Fruit fly (Drosophila melanogaster) whole organism, embryonic: Measurements from ENCODE around the gene AGO2.
A peak's percentile ranks its signal among the peaks of the same experiment; 100 is the strongest.

Source experiments
- ATbp ChIP-seq: fragments of 200-800 bp; sonication (Bioruptor generic); optimal IDR thresholded peaks from 2 replicates; lab custom pipeline; 2017; ENCODE audit warnings: missing biosample characterization, mild to moderate bottlenecking, missing genetic modification characterization, missing genetic modification reagents
- Antp ChIP-seq: fragments of 200-800 bp; sonication (Bioruptor generic); optimal IDR thresholded peaks from 3 replicates; lab custom pipeline; 2016; ENCODE audit warnings: missing biosample characterization, missing genetic modification characterization
- C15 ChIP-seq: fragments of 200-800 bp; sonication (Bioruptor generic); IDR thresholded peaks from 3 replicates; pipeline ENCODE4 v1.3.6; 2022; ENCODE audit warnings: missing biosample characterization, missing genetic modification characterization
- CG11398 ChIP-seq: fragments of 200-800 bp; sonication (Bioruptor generic); optimal IDR thresholded peaks from 2 replicates; lab custom pipeline; 2016; ENCODE audit warnings: missing biosample characterization, missing genetic modification characterization
- CG15479 ChIP-seq: fragments of 200-800 bp; sonication (Bioruptor generic); optimal IDR thresholded peaks from 3 replicates; lab custom pipeline; 2019; ENCODE audit warnings: missing biosample characterization, mild to moderate bottlenecking, missing genetic modification characterization, moderate library complexity
- CG16813 ChIP-seq: fragments of 200-800 bp; sonication (Bioruptor generic); IDR thresholded peaks from 3 replicates; pipeline ENCODE4 v1.3.6; 2022; ENCODE audit warnings: missing biosample characterization, missing genetic modification characterization; ENCODE audit not compliant: partially characterized antibody
- CG17186 ChIP-seq: fragments of 200-800 bp; sonication (Bioruptor generic); optimal IDR thresholded peaks from 3 replicates; lab custom pipeline; 2017; ENCODE audit warnings: missing biosample characterization, missing genetic modification reagents, missing genetic modification characterization
- CG30403 ChIP-seq: fragments of 200-800 bp; sonication (Bioruptor generic); optimal IDR thresholded peaks from 3 replicates; lab custom pipeline; 2016; ENCODE audit warnings: missing biosample characterization, missing genetic modification characterization
- CG31224 ChIP-seq: fragments of 200-800 bp; sonication (Bioruptor generic); IDR thresholded peaks from 2 replicates; pipeline ENCODE4 v1.3.6; 2022; ENCODE audit warnings: missing biosample characterization, missing genetic modification characterization
- CG33213 ChIP-seq: fragments of 200-800 bp; sonication (Bioruptor generic); optimal IDR thresholded peaks from 3 replicates; lab custom pipeline; 2016; ENCODE audit warnings: missing biosample characterization, missing genetic modification characterization
- CG43689 ChIP-seq: fragments of 200-800 bp; sonication (Bioruptor generic); IDR thresholded peaks from 2 replicates; pipeline ENCODE4 v1.3.6; 2022; ENCODE audit warnings: missing biosample characterization, missing genetic modification characterization
- CG4424 ChIP-seq: fragments of 200-800 bp; sonication (Bioruptor generic); optimal IDR thresholded peaks from 3 replicates; lab custom pipeline; 2016; ENCODE audit warnings: missing biosample characterization, missing genetic modification characterization
- CG4707 ChIP-seq: fragments of 200-800 bp; sonication (Bioruptor generic); optimal IDR thresholded peaks from 2 replicates; lab custom pipeline; 2018; ENCODE audit warnings: missing biosample characterization, mild to moderate bottlenecking, missing genetic modification characterization, moderate library complexity
- CG7357 ChIP-seq: fragments of 200-800 bp; sonication (Bioruptor generic); IDR thresholded peaks from 3 replicates; pipeline ENCODE4 v1.3.6; 2022; ENCODE audit warnings: missing biosample characterization, missing genetic modification characterization
- CG7372 ChIP-seq: fragments of 200-800 bp; sonication (Bioruptor generic); IDR thresholded peaks from 2 replicates; pipeline ENCODE4 v1.3.6; 2022; ENCODE audit warnings: missing biosample characterization, missing genetic modification characterization
- CG8388 ChIP-seq: fragments of 200-800 bp; sonication (Bioruptor generic); optimal IDR thresholded peaks from 2 replicates; lab custom pipeline; 2019; ENCODE audit warnings: missing biosample characterization, mild to moderate bottlenecking, missing genetic modification characterization, moderate library complexity
- CG8924 ChIP-seq: fragments of 200-800 bp; optimal IDR thresholded peaks from 3 replicates; lab custom pipeline; 2019; ENCODE audit warnings: missing biosample characterization, mild to moderate bottlenecking, missing genetic modification characterization, moderate library complexity
- CG9932 ChIP-seq: fragments of 200-800 bp; sonication (Bioruptor generic); IDR thresholded peaks from 2 replicates; pipeline ENCODE4 v1.3.6; 2022; ENCODE audit warnings: missing biosample characterization, missing genetic modification characterization
- CHES-1-like ChIP-seq: fragments of 200-800 bp; sonication (Bioruptor generic); optimal IDR thresholded peaks from 2 replicates; lab custom pipeline; 2016; ENCODE audit warnings: missing biosample characterization, missing genetic modification characterization
- Chrac-16 ChIP-seq: fragments of 200-800 bp; sonication (Bioruptor generic); optimal IDR thresholded peaks from 3 replicates; lab custom pipeline; 2016; ENCODE audit warnings: missing biosample characterization, missing genetic modification characterization
- Dfd ChIP-seq, 2 experiments: fragments of >200 bp; optimal IDR thresholded peaks; 2 replicates each; lab custom pipeline; 2017; ENCODE audit warnings: missing biosample characterization in 2 of 2, missing genetic modification characterization in 2 of 2
- Dll ChIP-seq: fragments of 200-800 bp; sonication (Bioruptor generic); IDR thresholded peaks from 4 replicates; pipeline ENCODE4 v1.3.6; 2022; ENCODE audit warnings: missing biosample characterization, missing genetic modification characterization; ENCODE audit not compliant: partially characterized antibody
- ERR ChIP-seq: fragments of 200-800 bp; sonication (Bioruptor generic); optimal IDR thresholded peaks from 2 replicates; lab custom pipeline; 2016; ENCODE audit warnings: missing biosample characterization, missing genetic modification characterization
- H15 ChIP-seq: fragments of 200-800 bp; sonication (Bioruptor generic); IDR thresholded peaks from 3 replicates; pipeline ENCODE4 v1.3.6; 2022; ENCODE audit warnings: missing biosample characterization, missing genetic modification characterization
- HLH3B ChIP-seq: fragments of 200-800 bp; sonication (Bioruptor generic); IDR thresholded peaks from 2 replicates; pipeline ENCODE4 v1.3.6; 2022; ENCODE audit warnings: missing biosample characterization, missing genetic modification characterization
- Hr51 ChIP-seq, 2 experiments: fragments of 200-800 bp; sonication (Bioruptor generic); optimal IDR thresholded peaks; 2 replicates in 1 of 2; 3 replicates in 1 of 2; lab custom pipeline; 2016 to 2018; ENCODE audit warnings: missing biosample characterization in 2 of 2, missing genetic modification characterization in 2 of 2, mild to moderate bottlenecking in 1 of 2, moderate library complexity in 1 of 2
- Optix ChIP-seq: fragments of 200-800 bp; sonication (Bioruptor generic); IDR thresholded peaks from 3 replicates; pipeline ENCODE4 v1.3.6; 2022; ENCODE audit warnings: missing biosample characterization, missing genetic modification characterization
- Sox100B ChIP-seq: fragments of 200-800 bp; sonication (Bioruptor generic); optimal IDR thresholded peaks from 3 replicates; lab custom pipeline; 2018; ENCODE audit warnings: missing biosample characterization, mild to moderate bottlenecking, missing genetic modification characterization
- Sry-β ChIP-seq: fragments of 200-800 bp; sonication (Bioruptor generic); optimal IDR thresholded peaks from 2 replicates; lab custom pipeline; 2018; ENCODE audit warnings: missing biosample characterization, mild to moderate bottlenecking, missing genetic modification characterization, moderate library complexity
- Xrp1 ChIP-seq: fragments of 200-800 bp; sonication (Bioruptor generic); IDR thresholded peaks from 2 replicates; pipeline ENCODE4 v1.3.6; 2022; ENCODE audit warnings: missing biosample characterization, missing genetic modification characterization
- ab ChIP-seq: fragments of 200-800 bp; sonication (Bioruptor generic); optimal IDR thresholded peaks from 2 replicates; lab custom pipeline; 2016; ENCODE audit warnings: missing biosample characterization, missing genetic modification characterization
- ase ChIP-seq: fragments of 200-800 bp; sonication (Bioruptor generic); IDR thresholded peaks from 3 replicates; pipeline ENCODE4 v1.3.6; 2022; ENCODE audit warnings: missing biosample characterization, missing genetic modification characterization
- btn ChIP-seq: fragments of 200-800 bp; sonication (Bioruptor generic); optimal IDR thresholded peaks from 2 replicates; lab custom pipeline; 2016; ENCODE audit warnings: missing biosample characterization, missing genetic modification characterization
- cato ChIP-seq: fragments of 200-800 bp; sonication (Bioruptor generic); optimal IDR thresholded peaks from 2 replicates; lab custom pipeline; 2016; ENCODE audit warnings: missing biosample characterization, missing genetic modification characterization, borderline replicate concordance
- chif ChIP-seq, 2 experiments: fragments of 200-800 bp; sonication (Bioruptor generic); optimal IDR thresholded peaks; 3 replicates each; lab custom pipeline; 2016; ENCODE audit warnings: missing biosample characterization in 2 of 2, missing genetic modification characterization in 2 of 2
- dmrt11E ChIP-seq: fragments of 200-800 bp; sonication (Bioruptor generic); optimal IDR thresholded peaks from 3 replicates; lab custom pipeline; 2018; ENCODE audit warnings: missing biosample characterization, mild to moderate bottlenecking, missing genetic modification characterization, moderate library complexity
- dysf ChIP-seq: fragments of 200-800 bp; sonication (Bioruptor generic); IDR thresholded peaks from 3 replicates; pipeline ENCODE4 v1.3.6; 2022; ENCODE audit warnings: missing biosample characterization, missing genetic modification characterization
- ewg ChIP-seq: fragments of 200-800 bp; sonication (Bioruptor generic); optimal IDR thresholded peaks from 3 replicates; lab custom pipeline; 2017; ENCODE audit warnings: mild to moderate bottlenecking, missing biosample characterization, missing genetic modification reagents, missing genetic modification characterization
- kay ChIP-seq: fragments of 200-800 bp; sonication (Bioruptor generic); optimal IDR thresholded peaks from 2 replicates; lab custom pipeline; 2016; ENCODE audit warnings: missing biosample characterization, missing genetic modification characterization
- knrl ChIP-seq: fragments of 200-800 bp; sonication (Bioruptor generic); IDR thresholded peaks from 3 replicates; pipeline ENCODE4 v1.3.6; 2022; ENCODE audit warnings: missing biosample characterization, missing genetic modification characterization; ENCODE audit not compliant: partially characterized antibody
- otp ChIP-seq: fragments of 200-800 bp; sonication (Bioruptor generic); IDR thresholded peaks from 3 replicates; pipeline ENCODE4, ENCODE4 v1.3.6; 2022; ENCODE audit warnings: missing biosample characterization, missing genetic modification characterization
- sc ChIP-seq, 3 experiments: fragments of >200 bp in 2 of 3; fragments of 200-800 bp in 1 of 3; sonication (Bioruptor generic) in 1 of 3; optimal IDR thresholded peaks; 2 replicates in 2 of 3; 3 replicates in 1 of 3; lab custom pipeline; 2017; ENCODE audit warnings: mild to moderate bottlenecking in 1 of 3, missing biosample characterization in 1 of 3, missing genetic modification characterization in 1 of 3, missing genetic modification reagents in 1 of 3
- shn ChIP-seq: fragments of 200-800 bp; sonication (Bioruptor generic); optimal IDR thresholded peaks from 3 replicates; lab custom pipeline; 2016; ENCODE audit warnings: missing biosample characterization, missing genetic modification characterization
- slou ChIP-seq: fragments of 200-800 bp; sonication (Bioruptor generic); optimal IDR thresholded peaks from 3 replicates; lab custom pipeline; 2016; ENCODE audit warnings: missing biosample characterization, missing genetic modification characterization
- tx ChIP-seq: fragments of 200-800 bp; sonication (Bioruptor generic); optimal IDR thresholded peaks from 2 replicates; lab custom pipeline; 2016; ENCODE audit warnings: missing biosample characterization, missing genetic modification characterization
- vfl ChIP-seq: fragments of 200-800 bp; sonication (Bioruptor generic); optimal IDR thresholded peaks from 2 replicates; lab custom pipeline; 2016; ENCODE audit warnings: missing biosample characterization, missing genetic modification characterization
- zfh1 ChIP-seq: fragments of 200-800 bp; sonication (Bioruptor generic); IDR thresholded peaks from 3 replicates; pipeline ENCODE4 v1.3.6; 2022; ENCODE audit warnings: missing biosample characterization, missing genetic modification characterization

AGO2 gene

dm6 chr3L:15534274-15535227 lies 19.4 kb upstream of the AGO2 start (continued):
- TF ChIP-seq CG4707 (GFP tag; lab: Kevin White, UChicago): no peak
- peak; percentile 43 to 64 for TF ChIP-seq chif (GFP tag; optimal IDR thresholded peaks at IDR 0.05; lab: Kevin White, UChicago)
- TF ChIP-seq sc (optimal IDR thresholded peaks at IDR 0.05; lab: Kevin White, UChicago): no peak
- peak; percentile 39 for TF ChIP-seq sc (GFP tag; optimal IDR thresholded peaks at IDR 0.05; lab: Kevin White, UChicago)
- TF ChIP-seq ewg (GFP tag; lab: Kevin White, UChicago): peak; percentile 50
- TF ChIP-seq dmrt11E: peak; percentile 75
- 0 out of 3 replicates have a peak, but pooled peaks have one; percentile 7 for TF ChIP-seq zfh1
- TF ChIP-seq CG17186 (GFP tag; lab: Kevin White, UChicago): no peak
- TF ChIP-seq Optix (GFP tag; lab: Robert Waterston, UW): no peak
- no peak for TF ChIP-seq CG33213 (GFP tag; lab: Kevin White, UChicago)
- no peak for TF ChIP-seq CG7357 (GFP tag; lab: Robert Waterston, UW)
- peak; percentile 78 for TF ChIP-seq Sox100B (GFP tag; lab: Kevin White, UChicago)
- TF ChIP-seq CHES-1-like: peak; percentile 37
- TF ChIP-seq Antp: peak; percentile 45
- TF ChIP-seq CG8924 (tag; lab: Kevin White, UChicago): peak; percentile 66
- TF ChIP-seq ab: no peak
- no peak for TF ChIP-seq CG31224 (GFP tag; lab: Robert Waterston, UW)
- TF ChIP-seq kay (GFP tag; lab: Kevin White, UChicago): peak; percentile 17
- peak; percentile 41; the same call in 1 of the 2 replicates for TF ChIP-seq HLH3B (GFP tag; lab: Robert Waterston, UW)
- TF ChIP-seq Chrac-16 (GFP tag; lab: Kevin White, UChicago): peak; percentile 53
- TF ChIP-seq CG7372 (GFP tag; lab: Robert Waterston, UW): peak; percentile 44; the same call in 1 of the 2 replicates
- TF ChIP-seq ERR (GFP tag; lab: Kevin White, UChicago): no peak
- TF ChIP-seq Xrp1 (GFP tag; lab: Robert Waterston, UW): peak; percentile 14; the same call in 1 of the 2 replicates
- peak; percentile 12 for TF ChIP-seq Sry-β
- no peak for TF ChIP-seq CG15479 (GFP tag; lab: Kevin White, UChicago)
- no peak for TF ChIP-seq CG11398 (GFP tag; lab: Kevin White, UChicago)
- peak; percentile 52 for TF ChIP-seq ATbp (GFP tag; lab: Kevin White, UChicago)
- 0 out of 4 replicates have a peak, but pooled peaks have one; percentile 5 for TF ChIP-seq Dll (GFP tag; lab: Robert Waterston, UW)
- TF ChIP-seq Dfd (GFP tag; optimal IDR thresholded peaks at IDR 0.05; lab: Kevin White, UChicago): no peak
- TF ChIP-seq ase (GFP tag; lab: Robert Waterston, UW): no peak
- TF ChIP-seq vfl (GFP tag; lab: Kevin White, UChicago): peak; percentile 23
- TF ChIP-seq cato (GFP tag; lab: Kevin White, UChicago): peak; percentile 45
- TF ChIP-seq C15: no peak
- TF ChIP-seq CG16813 (GFP tag; lab: Robert Waterston, UW): no peak
- peak; percentile 87 for TF ChIP-seq CG30403
- peak; percentile 38 for TF ChIP-seq btn
- peak in 1 of 2 experiments; percentile 77 for TF ChIP-seq Hr51 (GFP tag; optimal IDR thresholded peaks at IDR 0.05; lab: Kevin White, UChicago)
- no peak for TF ChIP-seq otp (GFP tag; lab: Robert Waterston, UW)
- peak; percentile 49 for TF ChIP-seq CG8388 (GFP tag; lab: Kevin White, UChicago)
- TF ChIP-seq CG43689 (GFP tag; lab: Robert Waterston, UW): no peak
- peak; percentile 53 for TF ChIP-seq CG4424 (GFP tag; lab: Kevin White, UChicago)
- TF ChIP-seq dysf (GFP tag; lab: Robert Waterston, UW): 0 out of 3 replicates have a peak, but pooled peaks have one; percentile 37
- TF ChIP-seq H15 (GFP tag; lab: Robert Waterston, UW): no peak
- TF ChIP-seq slou: peak; percentile 28
- TF ChIP-seq CG9932 (GFP tag; lab: Robert Waterston, UW): peak; percentile 66
- TF ChIP-seq knrl: no peak
- TF ChIP-seq tx (GFP tag; lab: Kevin White, UChicago): peak; percentile 9
- peak; percentile 48 for TF ChIP-seq shn (GFP tag; lab: Kevin White, UChicago)
